Fruit fly (Drosophila melanogaster) whole organism, embryonic: ENCODE results near the gene Cog3.

Source experiments
- ATbp ChIP-seq: fragments of 200-800 bp; sonication (Bioruptor generic); optimal IDR thresholded peaks from 2 replicates; lab custom pipeline; 2017; ENCODE audit warnings: missing biosample characterization, mild to moderate bottlenecking, missing genetic modification characterization, missing genetic modification reagents
- CG1024 ChIP-seq: fragments of 200-800 bp; sonication (Bioruptor generic); IDR thresholded peaks from 2 replicates; pipeline ENCODE4 v1.3.6; 2022; ENCODE audit warnings: missing biosample characterization, missing genetic modification characterization
- CG12071 ChIP-seq: fragments of 200-800 bp; sonication (Bioruptor generic); optimal IDR thresholded peaks from 3 replicates; lab custom pipeline; 2018; ENCODE audit warnings: missing biosample characterization, mild to moderate bottlenecking, missing genetic modification characterization
- CG12155 ChIP-seq: fragments of 200-800 bp; sonication (Bioruptor generic); optimal IDR thresholded peaks from 3 replicates; lab custom pipeline; 2016; ENCODE audit warnings: missing biosample characterization, missing genetic modification characterization
- CG13624 ChIP-seq: fragments of 200-800 bp; sonication (Bioruptor generic); optimal IDR thresholded peaks from 2 replicates; lab custom pipeline; 2016; ENCODE audit warnings: missing biosample characterization, missing genetic modification characterization
- CG14710 ChIP-seq: fragments of 200-800 bp; sonication (Bioruptor generic); optimal IDR thresholded peaks from 3 replicates; lab custom pipeline; 2019; ENCODE audit warnings: missing biosample characterization, mild to moderate bottlenecking, missing genetic modification characterization, moderate library complexity
- CG15269 ChIP-seq: fragments of 200-800 bp; sonication (Bioruptor generic); optimal IDR thresholded peaks from 2 replicates; lab custom pipeline; 2018; ENCODE audit warnings: missing biosample characterization, mild to moderate bottlenecking, missing genetic modification characterization, moderate library complexity
- CG1529 ChIP-seq: fragments of 200-800 bp; sonication (Bioruptor generic); optimal IDR thresholded peaks from 3 replicates; lab custom pipeline; 2018; ENCODE audit warnings: missing biosample characterization, missing genetic modification characterization
- CG15696 ChIP-seq: fragments of 200-800 bp; sonication (Bioruptor generic); optimal IDR thresholded peaks from 2 replicates; lab custom pipeline; 2019; ENCODE audit warnings: missing biosample characterization, mild to moderate bottlenecking, missing genetic modification characterization, moderate library complexity
- CG16813 ChIP-seq: fragments of 200-800 bp; sonication (Bioruptor generic); IDR thresholded peaks from 3 replicates; pipeline ENCODE4 v1.3.6; 2022; ENCODE audit warnings: missing biosample characterization, missing genetic modification characterization; ENCODE audit not compliant: partially characterized antibody
- CG16863 ChIP-seq: fragments of 200-800 bp; sonication (Bioruptor generic); optimal IDR thresholded peaks from 3 replicates; lab custom pipeline; 2016; ENCODE audit warnings: missing biosample characterization, missing genetic modification characterization
- CG2202 ChIP-seq: fragments of 200-800 bp; sonication (Bioruptor generic); optimal IDR thresholded peaks from 2 replicates; lab custom pipeline; 2018; ENCODE audit warnings: missing biosample characterization, mild to moderate bottlenecking, missing genetic modification characterization
- CG31388 ChIP-seq: fragments of 200-800 bp; sonication (Bioruptor generic); optimal IDR thresholded peaks from 2 replicates; lab custom pipeline; 2016; ENCODE audit warnings: missing biosample characterization, missing genetic modification characterization
- CG3281 ChIP-seq: fragments of 200-800 bp; sonication (Bioruptor generic); optimal IDR thresholded peaks from 3 replicates; lab custom pipeline; 2017; ENCODE audit warnings: missing biosample characterization, mild to moderate bottlenecking, missing genetic modification characterization
- CG7745 ChIP-seq: fragments of 200-800 bp; sonication (Bioruptor generic); optimal IDR thresholded peaks from 2 replicates; lab custom pipeline; 2018; ENCODE audit warnings: missing biosample characterization, mild to moderate bottlenecking, missing genetic modification characterization, moderate library complexity
- CG7963 ChIP-seq: fragments of 200-800 bp; sonication (Bioruptor generic); IDR thresholded peaks from 3 replicates; pipeline ENCODE4 v1.3.6; 2022; ENCODE audit warnings: missing biosample characterization, missing genetic modification characterization; ENCODE audit not compliant: partially characterized antibody
- CG9215 ChIP-seq: fragments of 200-800 bp; sonication (Bioruptor generic); IDR thresholded peaks from 2 replicates; pipeline ENCODE4 v1.3.6; 2022; ENCODE audit warnings: missing biosample characterization, missing genetic modification characterization
- CG9797 ChIP-seq: fragments of 200-800 bp; sonication (Bioruptor generic); optimal IDR thresholded peaks from 3 replicates; lab custom pipeline; 2018; ENCODE audit warnings: missing biosample characterization, mild to moderate bottlenecking, missing genetic modification characterization
- CkIIα-i1 ChIP-seq: fragments of 200-800 bp; sonication (Bioruptor generic); IDR thresholded peaks from 2 replicates; pipeline ENCODE4 v1.3.6; 2022; ENCODE audit warnings: missing biosample characterization, missing genetic modification characterization
- Dad ChIP-seq: fragments of 200-800 bp; sonication (Bioruptor generic); optimal IDR thresholded peaks from 3 replicates; lab custom pipeline; 2016; ENCODE audit warnings: missing biosample characterization, missing genetic modification characterization
- Drgx ChIP-seq: fragments of 200-800 bp; sonication (Bioruptor generic); IDR thresholded peaks from 2 replicates; pipeline ENCODE4 v1.3.6; 2022; ENCODE audit warnings: missing biosample characterization, missing genetic modification characterization
- H2.0 ChIP-seq: fragments of 200-800 bp; sonication (Bioruptor generic); IDR thresholded peaks from 2 replicates; pipeline ENCODE4 v1.3.6; 2022; ENCODE audit warnings: missing biosample characterization, missing genetic modification characterization
- Hand ChIP-seq: fragments of 200-800 bp; sonication (Bioruptor generic); optimal IDR thresholded peaks from 2 replicates; lab custom pipeline; 2017; ENCODE audit warnings: mild to moderate bottlenecking, missing biosample characterization, missing genetic modification reagents, missing genetic modification characterization
- Hr51 ChIP-seq, 2 experiments: fragments of 200-800 bp; sonication (Bioruptor generic); optimal IDR thresholded peaks; 2 replicates in 1 of 2; 3 replicates in 1 of 2; lab custom pipeline; 2016 to 2018; ENCODE audit warnings: missing biosample characterization in 2 of 2, missing genetic modification characterization in 2 of 2, mild to moderate bottlenecking in 1 of 2, moderate library complexity in 1 of 2
- Lhr ChIP-seq: fragments of 200-800 bp; sonication (Bioruptor generic); optimal IDR thresholded peaks from 3 replicates; lab custom pipeline; 2017; ENCODE audit warnings: mild to moderate bottlenecking, missing biosample characterization, missing genetic modification reagents, missing genetic modification characterization
- Mes4 ChIP-seq: fragments of 200-800 bp; sonication (Bioruptor generic); optimal IDR thresholded peaks from 2 replicates; lab custom pipeline; 2016; ENCODE audit warnings: missing biosample characterization, missing genetic modification characterization
- NFAT ChIP-seq: fragments of 200-800 bp; sonication (Bioruptor generic); IDR thresholded peaks from 2 replicates; pipeline ENCODE4 v1.3.6; 2022; ENCODE audit warnings: missing biosample characterization, missing genetic modification characterization
- Optix ChIP-seq: fragments of 200-800 bp; sonication (Bioruptor generic); IDR thresholded peaks from 3 replicates; pipeline ENCODE4 v1.3.6; 2022; ENCODE audit warnings: missing biosample characterization, missing genetic modification characterization
- PHDP ChIP-seq: fragments of 200-800 bp; sonication (Bioruptor generic); optimal IDR thresholded peaks from 3 replicates; lab custom pipeline; 2018; ENCODE audit warnings: missing biosample characterization, mild to moderate bottlenecking, missing genetic modification characterization, moderate library complexity
- Ptx1 ChIP-seq: fragments of 200-800 bp; sonication (Bioruptor generic); IDR thresholded peaks from 2 replicates; pipeline ENCODE4 v1.3.6; 2022; ENCODE audit warnings: missing biosample characterization, missing genetic modification characterization
- abd-A ChIP-seq: fragments of 200-800 bp; sonication (Bioruptor generic); optimal IDR thresholded peaks from 3 replicates; lab custom pipeline; 2019; ENCODE audit warnings: missing biosample characterization, mild to moderate bottlenecking, missing genetic modification characterization, moderate library complexity
- bbx ChIP-seq: fragments of 200-800 bp; sonication (Bioruptor generic); IDR thresholded peaks from 2 replicates; pipeline ENCODE4 v1.3.6; 2022; ENCODE audit warnings: missing biosample characterization, missing genetic modification characterization; ENCODE audit not compliant: partially characterized antibody
- bigmax ChIP-seq: fragments of 200-800 bp; sonication (Bioruptor generic); optimal IDR thresholded peaks from 2 replicates; lab custom pipeline; 2018; ENCODE audit warnings: missing biosample characterization, mild to moderate bottlenecking, missing genetic modification characterization
- bsh ChIP-seq, 2 experiments: fragments of 200-800 bp; sonication (Bioruptor generic); optimal IDR thresholded peaks; 2 replicates each; lab custom pipeline; 2017 to 2018; ENCODE audit warnings: mild to moderate bottlenecking in 2 of 2, missing biosample characterization in 2 of 2, missing genetic modification characterization in 2 of 2, moderate library complexity in 1 of 2
- chif ChIP-seq, 2 experiments: fragments of 200-800 bp; sonication (Bioruptor generic); optimal IDR thresholded peaks; 3 replicates each; lab custom pipeline; 2016; ENCODE audit warnings: missing biosample characterization in 2 of 2, missing genetic modification characterization in 2 of 2
- chm ChIP-seq: fragments of 200-800 bp; sonication (Bioruptor generic); IDR thresholded peaks from 2 replicates; pipeline ENCODE4 v1.3.6; 2022; ENCODE audit warnings: missing biosample characterization, missing genetic modification characterization
- crc ChIP-seq: fragments of 200-800 bp; sonication (Bioruptor generic); optimal IDR thresholded peaks from 2 replicates; lab custom pipeline; 2016; ENCODE audit warnings: missing biosample characterization, missing genetic modification characterization
- eve ChIP-seq, 2 experiments: fragments of >200 bp; optimal IDR thresholded peaks; 2 replicates each; lab custom pipeline; 2017; ENCODE audit warnings: missing biosample characterization in 2 of 2, missing genetic modification characterization in 2 of 2
- gce ChIP-seq: fragments of 200-800 bp; sonication (Bioruptor generic); IDR thresholded peaks from 3 replicates; pipeline ENCODE4 v1.3.6; 2022; ENCODE audit warnings: missing biosample characterization, missing genetic modification characterization
- grn ChIP-seq: fragments of 200-800 bp; sonication (Bioruptor generic); optimal IDR thresholded peaks from 3 replicates; lab custom pipeline; 2017; ENCODE audit warnings: missing biosample characterization, missing genetic modification characterization
- ham ChIP-seq: fragments of 200-800 bp; sonication (Bioruptor generic); IDR thresholded peaks from 2 replicates; pipeline ENCODE4 v1.3.6; 2022; ENCODE audit warnings: missing biosample characterization, missing genetic modification characterization
- hbn ChIP-seq: fragments of 200-800 bp; sonication (Bioruptor generic); IDR thresholded peaks from 2 replicates; pipeline ENCODE4 v1.3.6; 2022; ENCODE audit warnings: missing biosample characterization, missing genetic modification characterization; ENCODE audit not compliant: partially characterized antibody
- inv ChIP-seq: fragments of 200-800 bp; sonication (Bioruptor generic); IDR thresholded peaks from 2 replicates; pipeline ENCODE4 v1.3.6; 2022; ENCODE audit warnings: missing biosample characterization, missing genetic modification characterization; ENCODE audit not compliant: partially characterized antibody
- lmd ChIP-seq: fragments of 200-800 bp; sonication (Bioruptor generic); IDR thresholded peaks from 2 replicates; pipeline ENCODE4 v1.3.6; 2022; ENCODE audit warnings: missing biosample characterization, missing genetic modification characterization
- maf-S ChIP-seq: fragments of 200-800 bp; sonication (Bioruptor generic); optimal IDR thresholded peaks from 2 replicates; lab custom pipeline; 2016; ENCODE audit warnings: missing biosample characterization, missing genetic modification characterization
- nerfin-1 ChIP-seq: fragments of 200-800 bp; sonication (Bioruptor generic); optimal IDR thresholded peaks from 3 replicates; lab custom pipeline; 2019; ENCODE audit warnings: missing biosample characterization, mild to moderate bottlenecking, missing genetic modification characterization, moderate library complexity
- pros ChIP-seq: fragments of 200-800 bp; sonication (Bioruptor generic); optimal IDR thresholded peaks from 3 replicates; lab custom pipeline; 2019; ENCODE audit warnings: missing biosample characterization, mild to moderate bottlenecking, missing genetic modification characterization, moderate library complexity
- psq ChIP-seq: fragments of 200-800 bp; sonication (Bioruptor generic); optimal IDR thresholded peaks from 2 replicates; lab custom pipeline; 2017; ENCODE audit warnings: missing biosample characterization, missing genetic modification characterization
- sens-2 ChIP-seq: fragments of 200-800 bp; sonication (Bioruptor generic); IDR thresholded peaks from 2 replicates; pipeline ENCODE4 v1.3.6; 2022; ENCODE audit warnings: missing biosample characterization, missing genetic modification characterization
- wor ChIP-seq: fragments of 200-800 bp; sonication (Bioruptor generic); IDR thresholded peaks from 2 replicates; pipeline ENCODE4 v1.3.6; 2022; ENCODE audit warnings: missing biosample characterization, missing genetic modification characterization
- zfh2 ChIP-seq: fragments of 200-800 bp; sonication (Bioruptor generic); optimal IDR thresholded peaks from 2 replicates; lab custom pipeline; 2016; ENCODE audit warnings: missing biosample characterization, missing genetic modification characterization

The Cog3 gene

dm6 chr2L:3435086-3435485 lies 21.8 kb downstream of the Cog3 start (continued):
- TF ChIP-seq CG9215 (GFP tag; lab: Robert Waterston, UW) (peak; percentile 41; the same call in 1 of the 2 replicates), CG13624 (GFP tag; lab: Kevin White, UChicago) (no peak), CG7745 (no peak), eve (GFP tag; optimal IDR thresholded peaks at IDR 0.05; lab: Kevin White, UChicago) (no peak), CG2202 (tag; lab: Kevin White, UChicago) (no peak), H2.0 (GFP tag; lab: Robert Waterston, UW) (peak; percentile 19; the same call in 1 of the 2 replicates), Drgx (GFP tag; lab: Robert Waterston, UW) (peak; percentile 47; the same call in 1 of the 2 replicates), gce (GFP tag; lab: Robert Waterston, UW) (peak; percentile 54; the same call in 1 of the 3 replicates), chm (GFP tag; lab: Robert Waterston, UW) (peak; percentile 58; the same call in 1 of the 2 replicates), grn (GFP tag; lab: Kevin White, UChicago) (no peak), abd-A (tag; lab: Kevin White, UChicago) (no peak), hbn (GFP tag; lab: Robert Waterston, UW) (no peak), CkIIα-i1 (GFP tag; lab: Robert Waterston, UW) (no peak), ham (GFP tag; lab: Robert Waterston, UW) (no peak), Mes4 (GFP tag; lab: Kevin White, UChicago) (no peak), maf-S (GFP tag; lab: Kevin White, UChicago) (no peak), chif (GFP tag; optimal IDR thresholded peaks at IDR 0.05; lab: Kevin White, UChicago) (peak; percentile 12 to 39), PHDP (tag; lab: Kevin White, UChicago) (peak; percentile 12), wor (GFP tag; lab: Robert Waterston, UW) (peak; percentile 45), CG12071 (GFP tag; lab: Kevin White, UChicago) (no peak), ATbp (GFP tag; lab: Kevin White, UChicago) (peak; percentile 47), CG12155 (GFP tag; lab: Kevin White, UChicago) (no peak), NFAT (GFP tag; lab: Robert Waterston, UW) (no peak), CG1529 (GFP tag; lab: Kevin White, UChicago) (no peak), CG16863 (GFP tag; lab: Kevin White, UChicago) (no peak), inv (no peak), pros (GFP tag; lab: Kevin White, UChicago) (no peak), Optix (GFP tag; lab: Robert Waterston, UW) (peak; percentile 69), CG15696 (tag; lab: Kevin White, UChicago) (no peak), CG9797 (GFP tag; lab: Kevin White, UChicago) (no peak), Ptx1 (GFP tag; lab: Robert Waterston, UW) (peak; percentile 60), CG15269 (peak; percentile 41), CG3281 (GFP tag; lab: Kevin White, UChicago) (no peak), CG1024 (peak; percentile 40; the same call in 1 of the 2 replicates), CG14710 (peak; percentile 34), Dad (GFP tag; lab: Kevin White, UChicago) (no peak), psq (GFP tag; lab: Kevin White, UChicago) (no peak), crc (GFP tag; lab: Kevin White, UChicago) (no peak), Lhr (GFP tag; lab: Kevin White, UChicago) (no peak), CG16813 (GFP tag; lab: Robert Waterston, UW) (no peak), CG7963 (no peak), nerfin-1 (tag; lab: Kevin White, UChicago) (peak; percentile 7), CG31388 (no peak), bsh (GFP tag; optimal IDR thresholded peaks at IDR 0.05; lab: Kevin White, UChicago) (peak in 1 of 2 experiments; percentile 65), bbx (GFP tag; lab: Robert Waterston, UW) (no peak), zfh2 (GFP tag; lab: Kevin White, UChicago) (no peak), Hr51 (GFP tag; optimal IDR thresholded peaks at IDR 0.05; lab: Kevin White, UChicago) (peak in 1 of 2 experiments; percentile 47), lmd (GFP tag; lab: Robert Waterston, UW) (peak; percentile 66), sens-2 (GFP tag; lab: Robert Waterston, UW) (peak; percentile 44; the same call in 1 of the 2 replicates), bigmax (no peak), Hand (GFP tag; lab: Kevin White, UChicago) (no peak)
